Fruit fly (Drosophila melanogaster): ENCODE results near the gene CG10165.

Gene CG10165

dm6 chr2L:19512184-19512583 lies 17.9 kb downstream of the CG10165 start:
- no peak for TF ChIP-seq fd85E (GFP tag; optimal IDR thresholded peaks at IDR 0.05)

dm6 chr2L:19508361-19508918 lies 21.7 kb downstream of the CG10165 start, which contains the start of gene cyst:
TSS of gene cyst (minus strand) at chr2L:19508764.
- TF ChIP-seq Eip75B (GFP tag; optimal IDR thresholded peaks at IDR 0.05), result no peak
- no peak for TF ChIP-seq CG11294 (GFP tag; IDR thresholded peaks at IDR 0.05)
- TF ChIP-seq CG8632 (GFP tag; optimal IDR thresholded peaks at IDR 0.05), result no peak
- TF ChIP-seq Blimp-1 (GFP tag; optimal IDR thresholded peaks at IDR 0.05), result no peak
- TF ChIP-seq CG32006 (GFP tag; optimal IDR thresholded peaks at IDR 0.05), result no peak
- no peak for TF ChIP-seq CG3919 (GFP tag; optimal IDR thresholded peaks at IDR 0.05)
- no peak for TF ChIP-seq Sox102F (GFP tag; optimal IDR thresholded peaks at IDR 0.05)
- no peak for TF ChIP-seq CG11762 (GFP tag; optimal IDR thresholded peaks at IDR 0.05; ENCODE audit: insufficient read depth)
- no peak for TF ChIP-seq dac (GFP tag; optimal IDR thresholded peaks at IDR 0.05)
- TF ChIP-seq CG15336 (GFP tag; IDR thresholded peaks at IDR 0.05), result no peak
- no peak for TF ChIP-seq acj6 (GFP tag; optimal IDR thresholded peaks at IDR 0.05)
- TF ChIP-seq CG6163 (GFP tag; IDR thresholded peaks at IDR 0.05), result no peak
- TF ChIP-seq CG34406 (GFP tag; optimal IDR thresholded peaks at IDR 0.05), result no peak
- no peak for TF ChIP-seq Hr39 (GFP tag; optimal IDR thresholded peaks at IDR 0.05)
- no peak for TF ChIP-seq CG3032 (tag; optimal IDR thresholded peaks at IDR 0.05)
- no peak for TF ChIP-seq net (GFP tag; optimal IDR thresholded peaks at IDR 0.05)
- no peak for TF ChIP-seq Gug (GFP tag; IDR thresholded peaks at IDR 0.05)
- no peak for TF ChIP-seq fkh (GFP tag; optimal IDR thresholded peaks at IDR 0.05)
- peak; percentile 47 for TF ChIP-seq cyc (GFP tag; optimal IDR thresholded peaks at IDR 0.05)
- TF ChIP-seq CG4318 (GFP tag; optimal IDR thresholded peaks at IDR 0.05), result no peak
- TF ChIP-seq CG6854 (GFP tag; optimal IDR thresholded peaks at IDR 0.05), result no peak
- no peak for TF ChIP-seq CG11902 (GFP tag; optimal IDR thresholded peaks at IDR 0.05)
- TF ChIP-seq pdm3 (GFP tag; optimal IDR thresholded peaks at IDR 0.05), result no peak
- TF ChIP-seq OdsH (GFP tag; optimal IDR thresholded peaks at IDR 0.05), result no peak
- peak; percentile 43 for TF ChIP-seq esn (GFP tag; optimal IDR thresholded peaks at IDR 0.05)
- TF ChIP-seq CG8119 (GFP tag; IDR thresholded peaks at IDR 0.05), result no peak
- TF ChIP-seq vri (GFP tag; optimal IDR thresholded peaks at IDR 0.05), result no peak
- no peak for TF ChIP-seq CG16779 (tag; optimal IDR thresholded peaks at IDR 0.05)
- peak; percentile 36 for TF ChIP-seq Sox14 (GFP tag; optimal IDR thresholded peaks at IDR 0.05)
- TF ChIP-seq fd85E (GFP tag; optimal IDR thresholded peaks at IDR 0.05), result no peak
- TF ChIP-seq CG8319 (GFP tag; optimal IDR thresholded peaks at IDR 0.05), result no peak
- TF ChIP-seq CG10631 (GFP tag; optimal IDR thresholded peaks at IDR 0.05), result no peak
- no peak for TF ChIP-seq CG7368 (GFP tag; optimal IDR thresholded peaks at IDR 0.05)
- TF ChIP-seq eg (GFP tag; IDR thresholded peaks at IDR 0.05), result 0 out of 3 replicates have a peak, but pooled peaks have one; percentile 37
- TF ChIP-seq CG1621 (tag; optimal IDR thresholded peaks at IDR 0.05), result no peak
- no peak for TF ChIP-seq spab (GFP tag; optimal IDR thresholded peaks at IDR 0.05)
- TF ChIP-seq dsx (GFP tag; optimal IDR thresholded peaks at IDR 0.05; ENCODE audit: poor library complexity, severe bottlenecking), result no peak
- no peak for TF ChIP-seq topi (GFP tag; optimal IDR thresholded peaks at IDR 0.05)
- TF ChIP-seq CG6792 (GFP tag; optimal IDR thresholded peaks at IDR 0.05), result no peak
- TF ChIP-seq CG31627 (GFP tag; optimal IDR thresholded peaks at IDR 0.05), result peak; percentile 34
- TF ChIP-seq salr (GFP tag; optimal IDR thresholded peaks at IDR 0.05), result no peak
- no peak for TF ChIP-seq svp (GFP tag)

All from whole organism, prepupa.